Fruit fly (Drosophila melanogaster) whole organism, embryonic: ENCODE measurements around the gene Syx1A.

Experiments
- Aef1 ChIP-seq: fragments of 200-800 bp; sonication (Bioruptor generic); IDR thresholded peaks from 3 replicates; pipeline ENCODE4 v1.3.6; 2022; ENCODE audit warnings: missing biosample characterization, missing genetic modification characterization
- CG1024 ChIP-seq: fragments of 200-800 bp; sonication (Bioruptor generic); IDR thresholded peaks from 2 replicates; pipeline ENCODE4 v1.3.6; 2022; ENCODE audit warnings: missing biosample characterization, missing genetic modification characterization
- CG12236 ChIP-seq: fragments of 200-800 bp; sonication (Bioruptor generic); optimal IDR thresholded peaks from 2 replicates; lab custom pipeline; 2016; ENCODE audit warnings: missing biosample characterization, missing genetic modification characterization
- CG14441 ChIP-seq: fragments of 200-800 bp; sonication (Bioruptor generic); IDR thresholded peaks from 2 replicates; pipeline ENCODE4 v1.3.6; 2022; ENCODE audit warnings: missing biosample characterization, missing genetic modification characterization
- CG14667 ChIP-seq: fragments of 200-800 bp; sonication (Bioruptor generic); IDR thresholded peaks from 2 replicates; pipeline ENCODE4 v1.3.6; 2022; ENCODE audit warnings: missing biosample characterization, missing genetic modification characterization
- CG14965 ChIP-seq: fragments of 200-800 bp; sonication (Bioruptor generic); optimal IDR thresholded peaks from 2 replicates; lab custom pipeline; 2016; ENCODE audit warnings: missing biosample characterization, missing genetic modification characterization, borderline replicate concordance
- CG1647 ChIP-seq: fragments of 200-800 bp; sonication (Bioruptor generic); optimal IDR thresholded peaks from 3 replicates; lab custom pipeline; 2016; ENCODE audit warnings: missing biosample characterization, missing genetic modification characterization
- CG18011 ChIP-seq: fragments of 200-800 bp; sonication (Bioruptor generic); optimal IDR thresholded peaks from 2 replicates; lab custom pipeline; 2017; ENCODE audit warnings: missing biosample characterization, missing genetic modification characterization, mild to moderate bottlenecking, moderate library complexity, missing genotype
- CG3065 ChIP-seq: fragments of 200-800 bp; sonication (Bioruptor generic); optimal IDR thresholded peaks from 2 replicates; lab custom pipeline; 2016; ENCODE audit warnings: missing biosample characterization, missing genetic modification characterization
- CG32532 ChIP-seq: fragments of 200-800 bp; sonication (Bioruptor generic); IDR thresholded peaks from 2 replicates; pipeline ENCODE4 v1.3.6; 2022; ENCODE audit warnings: missing biosample characterization, missing genetic modification characterization
- CG3281 ChIP-seq: fragments of 200-800 bp; sonication (Bioruptor generic); optimal IDR thresholded peaks from 3 replicates; lab custom pipeline; 2017; ENCODE audit warnings: missing biosample characterization, mild to moderate bottlenecking, missing genetic modification characterization
- CG4404 ChIP-seq: fragments of 200-800 bp; sonication (Bioruptor generic); IDR thresholded peaks from 2 replicates; pipeline ENCODE4 v1.3.6; 2022; ENCODE audit warnings: missing biosample characterization, missing genetic modification characterization
- CG4730 ChIP-seq: fragments of 200-800 bp; sonication (Bioruptor generic); IDR thresholded peaks from 2 replicates; pipeline ENCODE4 v1.3.6; 2022; ENCODE audit warnings: missing biosample characterization, missing genetic modification characterization
- CG6813 ChIP-seq: fragments of 200-800 bp; sonication (Bioruptor generic); optimal IDR thresholded peaks from 2 replicates; lab custom pipeline; 2017; ENCODE audit warnings: missing biosample characterization, missing genetic modification characterization, mild to moderate bottlenecking, moderate library complexity, missing genetic modification reagents
- CG7372 ChIP-seq: fragments of 200-800 bp; sonication (Bioruptor generic); IDR thresholded peaks from 2 replicates; pipeline ENCODE4 v1.3.6; 2022; ENCODE audit warnings: missing biosample characterization, missing genetic modification characterization
- CG7745 ChIP-seq: fragments of 200-800 bp; sonication (Bioruptor generic); optimal IDR thresholded peaks from 2 replicates; lab custom pipeline; 2018; ENCODE audit warnings: missing biosample characterization, mild to moderate bottlenecking, missing genetic modification characterization, moderate library complexity
- CG7786 ChIP-seq: fragments of 200-800 bp; sonication (Bioruptor generic); optimal IDR thresholded peaks from 2 replicates; lab custom pipeline; 2016; ENCODE audit warnings: missing biosample characterization, missing genetic modification characterization
- CG8281 ChIP-seq: fragments of 200-800 bp; sonication (Bioruptor generic); optimal IDR thresholded peaks from 2 replicates; lab custom pipeline; 2018; ENCODE audit warnings: missing biosample characterization, mild to moderate bottlenecking, missing genetic modification characterization, moderate library complexity
- CG8924 ChIP-seq: fragments of 200-800 bp; optimal IDR thresholded peaks from 3 replicates; lab custom pipeline; 2019; ENCODE audit warnings: missing biosample characterization, mild to moderate bottlenecking, missing genetic modification characterization, moderate library complexity
- D19A ChIP-seq: fragments of 200-800 bp; optimal IDR thresholded peaks from 3 replicates; lab custom pipeline; 2019; ENCODE audit warnings: missing biosample characterization, mild to moderate bottlenecking, missing genetic modification characterization, moderate library complexity
- Dad ChIP-seq: fragments of 200-800 bp; sonication (Bioruptor generic); optimal IDR thresholded peaks from 3 replicates; lab custom pipeline; 2016; ENCODE audit warnings: missing biosample characterization, missing genetic modification characterization
- Fer2 ChIP-seq: fragments of 200-800 bp; sonication (Bioruptor generic); optimal IDR thresholded peaks from 2 replicates; lab custom pipeline; 2018; ENCODE audit warnings: missing biosample characterization, mild to moderate bottlenecking, missing genetic modification characterization, moderate library complexity
- H2.0 ChIP-seq: fragments of 200-800 bp; sonication (Bioruptor generic); IDR thresholded peaks from 2 replicates; pipeline ENCODE4 v1.3.6; 2022; ENCODE audit warnings: missing biosample characterization, missing genetic modification characterization
- HLH3B ChIP-seq: fragments of 200-800 bp; sonication (Bioruptor generic); IDR thresholded peaks from 2 replicates; pipeline ENCODE4 v1.3.6; 2022; ENCODE audit warnings: missing biosample characterization, missing genetic modification characterization
- HLH54F ChIP-seq: fragments of 200-800 bp; sonication (Bioruptor generic); optimal IDR thresholded peaks from 3 replicates; lab custom pipeline; 2016; ENCODE audit warnings: missing biosample characterization, missing genetic modification characterization
- MBD-R2 ChIP-seq: fragments of 200-800 bp; sonication (Bioruptor generic); IDR thresholded peaks from 2 replicates; pipeline ENCODE4 v1.3.6; 2022; ENCODE audit warnings: missing biosample characterization, missing genetic modification characterization
- MTF-1 ChIP-seq: fragments of 200-800 bp; sonication (Bioruptor generic); optimal IDR thresholded peaks from 2 replicates; lab custom pipeline; 2018; ENCODE audit warnings: missing biosample characterization, mild to moderate bottlenecking, missing genetic modification characterization, borderline replicate concordance
- Sry-β ChIP-seq: fragments of 200-800 bp; sonication (Bioruptor generic); optimal IDR thresholded peaks from 2 replicates; lab custom pipeline; 2018; ENCODE audit warnings: missing biosample characterization, mild to moderate bottlenecking, missing genetic modification characterization, moderate library complexity
- YL-1 ChIP-seq: fragments of 200-800 bp; sonication (Bioruptor generic); optimal IDR thresholded peaks from 3 replicates; lab custom pipeline; 2017; ENCODE audit warnings: missing biosample characterization, mild to moderate bottlenecking, missing genetic modification characterization
- br ChIP-seq: fragments of >200 bp; optimal IDR thresholded peaks from 2 replicates; lab custom pipeline; 2017
- dmrt11E ChIP-seq: fragments of 200-800 bp; sonication (Bioruptor generic); optimal IDR thresholded peaks from 3 replicates; lab custom pipeline; 2018; ENCODE audit warnings: missing biosample characterization, mild to moderate bottlenecking, missing genetic modification characterization, moderate library complexity
- fd102C ChIP-seq: fragments of 200-800 bp; sonication (Bioruptor generic); optimal IDR thresholded peaks from 2 replicates; lab custom pipeline; 2018; ENCODE audit warnings: missing biosample characterization, mild to moderate bottlenecking, missing genetic modification characterization, moderate library complexity
- ham ChIP-seq: fragments of 200-800 bp; sonication (Bioruptor generic); IDR thresholded peaks from 2 replicates; pipeline ENCODE4 v1.3.6; 2022; ENCODE audit warnings: missing biosample characterization, missing genetic modification characterization
- jumu ChIP-seq: fragments of 200-800 bp; sonication (Bioruptor generic); optimal IDR thresholded peaks from 3 replicates; lab custom pipeline; 2016; ENCODE audit warnings: missing biosample characterization, missing genetic modification characterization
- lilli ChIP-seq: fragments of 200-800 bp; sonication (Bioruptor generic); optimal IDR thresholded peaks from 3 replicates; lab custom pipeline; 2016; ENCODE audit warnings: missing biosample characterization, missing genetic modification characterization
- maf-S ChIP-seq: fragments of 200-800 bp; sonication (Bioruptor generic); optimal IDR thresholded peaks from 2 replicates; lab custom pipeline; 2016; ENCODE audit warnings: missing biosample characterization, missing genetic modification characterization
- mirr ChIP-seq: fragments of 200-800 bp; sonication (Bioruptor generic); optimal IDR thresholded peaks from 3 replicates; lab custom pipeline; 2018; ENCODE audit warnings: missing biosample characterization, mild to moderate bottlenecking, missing genetic modification characterization
- nom ChIP-seq: fragments of 200-800 bp; sonication (Bioruptor generic); optimal IDR thresholded peaks from 2 replicates; lab custom pipeline; 2017; ENCODE audit warnings: missing biosample characterization, missing genetic modification characterization, mild to moderate bottlenecking, moderate library complexity, missing genetic modification reagents
- peb ChIP-seq: fragments of 200-800 bp; sonication (Bioruptor generic); IDR thresholded peaks from 2 replicates; pipeline ENCODE4 v1.3.6; 2022; ENCODE audit warnings: missing biosample characterization, missing genetic modification characterization
- prd ChIP-seq, 3 experiments: fragments of >200 bp in 2 of 3; fragments of 200-800 bp in 1 of 3; sonication (Bioruptor generic) in 1 of 3; optimal IDR thresholded peaks in 2 of 3; IDR thresholded peaks in 1 of 3; 2 replicates in 2 of 3; 3 replicates in 1 of 3; pipeline versions ENCODE4 v1.3.6 to Lab custom; 2017 to 2022; ENCODE audit warnings: missing biosample characterization in 1 of 3, missing genetic modification characterization in 1 of 3
- rib ChIP-seq: fragments of 200-800 bp; sonication (Bioruptor generic); IDR thresholded peaks from 2 replicates; pipeline ENCODE4 v1.3.6; 2022; ENCODE audit warnings: missing biosample characterization, missing genetic modification characterization
- sc ChIP-seq, 3 experiments: fragments of >200 bp in 2 of 3; fragments of 200-800 bp in 1 of 3; sonication (Bioruptor generic) in 1 of 3; optimal IDR thresholded peaks; 2 replicates in 2 of 3; 3 replicates in 1 of 3; lab custom pipeline; 2017; ENCODE audit warnings: mild to moderate bottlenecking in 1 of 3, missing biosample characterization in 1 of 3, missing genetic modification characterization in 1 of 3, missing genetic modification reagents in 1 of 3
- sim ChIP-seq: fragments of 200-800 bp; sonication (Bioruptor generic); IDR thresholded peaks from 2 replicates; pipeline ENCODE4 v1.3.6; 2022; ENCODE audit warnings: missing biosample characterization, missing genetic modification characterization
- sr ChIP-seq: fragments of 200-800 bp; sonication (Bioruptor generic); IDR thresholded peaks from 3 replicates; pipeline ENCODE4 v1.3.6; 2022; ENCODE audit warnings: missing biosample characterization, missing genetic modification characterization
- trh ChIP-seq: fragments of 200-800 bp; sonication (Bioruptor generic); optimal IDR thresholded peaks from 2 replicates; lab custom pipeline; 2016; ENCODE audit warnings: missing biosample characterization, missing genetic modification characterization
- vnd ChIP-seq: fragments of 200-800 bp; sonication (Bioruptor generic); IDR thresholded peaks from 3 replicates; pipeline ENCODE4 v1.3.6; 2022; ENCODE audit warnings: missing biosample characterization, missing genetic modification characterization; ENCODE audit not compliant: partially characterized antibody
- zen ChIP-seq: fragments of 200-800 bp; sonication (Bioruptor generic); optimal IDR thresholded peaks from 3 replicates; lab custom pipeline; 2018; ENCODE audit warnings: missing biosample characterization, mild to moderate bottlenecking, missing genetic modification characterization, moderate library complexity

The Syx1A gene

dm6 chr3R:24099039-24100026 lies 6.2 kb downstream of the Syx1A start (continued):
- TF ChIP-seq MBD-R2 (GFP tag; lab: Robert Waterston, UW): peak; percentile 59; the same call in 1 of the 2 replicates
- peak; percentile 33 for TF ChIP-seq CG12236 (GFP tag; lab: Kevin White, UChicago)
- no peak for TF ChIP-seq fd102C (GFP tag; lab: Kevin White, UChicago)
- TF ChIP-seq CG32532 (GFP tag; lab: Robert Waterston, UW): peak; percentile 88
- TF ChIP-seq maf-S (GFP tag; lab: Kevin White, UChicago): peak; percentile 79
- peak; percentile 55 for TF ChIP-seq dmrt11E (tag; lab: Kevin White, UChicago)
- TF ChIP-seq CG4730 (GFP tag; lab: Robert Waterston, UW): peak; percentile 73
- TF ChIP-seq HLH3B: peak; percentile 89
- TF ChIP-seq CG7372 (GFP tag; lab: Robert Waterston, UW): peak; percentile 78
- peak; percentile 66 for TF ChIP-seq CG1647
- TF ChIP-seq nom (GFP tag; lab: Kevin White, UChicago): no peak
- peak; percentile 35; the same call in 1 of the 2 replicates for TF ChIP-seq peb
- peak; percentile 85 for TF ChIP-seq CG14441 (GFP tag; lab: Robert Waterston, UW)
- no peak for TF ChIP-seq sc (optimal IDR thresholded peaks at IDR 0.05; lab: Kevin White, UChicago)
- peak; percentile 60 for TF ChIP-seq sc (GFP tag; optimal IDR thresholded peaks at IDR 0.05; lab: Kevin White, UChicago)
- peak; percentile 50 for TF ChIP-seq zen (tag; lab: Kevin White, UChicago)
- peak; percentile 64 for TF ChIP-seq CG18011 (GFP tag; lab: Kevin White, UChicago)
- TF ChIP-seq CG8924: peak; percentile 72
- TF ChIP-seq Sry-β (GFP tag; lab: Kevin White, UChicago): no peak
- TF ChIP-seq ham: peak; percentile 44; the same call in 1 of the 2 replicates
- TF ChIP-seq D19A (tag; lab: Kevin White, UChicago): peak; percentile 82
- peak; percentile 26 for TF ChIP-seq mirr (GFP tag; lab: Kevin White, UChicago)
- peak; percentile 57 for TF ChIP-seq CG4404 (GFP tag; lab: Robert Waterston, UW)
- no peak for TF ChIP-seq br (lab: Kevin White, UChicago)
- TF ChIP-seq MTF-1 (GFP tag; lab: Kevin White, UChicago): peak; percentile 36
- peak; percentile 64 for TF ChIP-seq CG6813 (GFP tag; lab: Kevin White, UChicago)
- TF ChIP-seq CG1024 (GFP tag; lab: Robert Waterston, UW): peak; percentile 57
- TF ChIP-seq HLH54F: peak; percentile 85
- TF ChIP-seq CG3281 (GFP tag; lab: Kevin White, UChicago): peak; percentile 67
- TF ChIP-seq prd (optimal IDR thresholded peaks at IDR 0.05; lab: Kevin White, UChicago): no peak
- peak; percentile 89 for TF ChIP-seq prd (GFP tag; IDR thresholded peaks at IDR 0.05; lab: Robert Waterston, UW)
- TF ChIP-seq trh (GFP tag; lab: Kevin White, UChicago): peak; percentile 22
- TF ChIP-seq YL-1: no peak
- TF ChIP-seq CG7786 (GFP tag; lab: Kevin White, UChicago): peak; percentile 87
- peak; percentile 87 for TF ChIP-seq H2.0
- peak; percentile 85 for TF ChIP-seq Aef1 (GFP tag; lab: Robert Waterston, UW)
- peak; percentile 68 for TF ChIP-seq CG3065 (GFP tag; lab: Kevin White, UChicago)
- peak; percentile 47; the same call in 1 of the 2 replicates for TF ChIP-seq rib (GFP tag; lab: Robert Waterston, UW)
- TF ChIP-seq CG8281: peak; percentile 23
- TF ChIP-seq sr (GFP tag; lab: Robert Waterston, UW): peak; percentile 40; the same call in 2 of the 3 replicates
- TF ChIP-seq lilli (GFP tag; lab: Kevin White, UChicago): peak; percentile 86
- TF ChIP-seq CG14667 (GFP tag; lab: Robert Waterston, UW): peak; percentile 49; the same call in 1 of the 2 replicates
- peak; percentile 25 for TF ChIP-seq CG14965 (GFP tag; lab: Kevin White, UChicago)
- peak; percentile 71 for TF ChIP-seq jumu (GFP tag; lab: Kevin White, UChicago)
- no peak for TF ChIP-seq CG7745 (tag; lab: Kevin White, UChicago)
- TF ChIP-seq sim: 0 out of 2 replicates have a peak, but pooled peaks have one; percentile 54
- no peak for TF ChIP-seq vnd
- TF ChIP-seq Dad (GFP tag; lab: Kevin White, UChicago): peak; percentile 70
- TF ChIP-seq Fer2 (tag; lab: Kevin White, UChicago): no peak
